Fruit fly (Drosophila melanogaster) whole organism, prepupa: ENCODE measurements around the gene Hsp27.

ENCODE experiments used
- Blimp-1 ChIP-seq: fragments of 200-800 bp; sonication (Bioruptor generic); optimal IDR thresholded peaks from 3 replicates; lab custom pipeline; 2017; ENCODE audit warnings: missing biosample characterization, missing genetic modification characterization, mild to moderate bottlenecking, moderate library complexity, missing genetic modification reagents
- CG10631 ChIP-seq: fragments of 200-800 bp; sonication (Bioruptor generic); optimal IDR thresholded peaks from 2 replicates; lab custom pipeline; 2016; ENCODE audit warnings: missing biosample characterization, missing genetic modification characterization
- CG11902 ChIP-seq: fragments of 200-800 bp; sonication (Bioruptor generic); optimal IDR thresholded peaks from 3 replicates; lab custom pipeline; 2016; ENCODE audit warnings: missing biosample characterization, missing genetic modification characterization
- CG15336 ChIP-seq: fragments of 200-800 bp; sonication (Bioruptor generic); IDR thresholded peaks from 2 replicates; pipeline ENCODE4 v1.3.6; 2022; ENCODE audit warnings: missing biosample characterization, missing genetic modification characterization
- CG1621 ChIP-seq: fragments of 200-800 bp; sonication (Bioruptor generic); optimal IDR thresholded peaks from 3 replicates; lab custom pipeline; 2018; ENCODE audit warnings: missing biosample characterization, mild to moderate bottlenecking, missing genetic modification characterization
- CG16779 ChIP-seq: fragments of 200-800 bp; sonication (Bioruptor generic); optimal IDR thresholded peaks from 3 replicates; lab custom pipeline; 2017; ENCODE audit warnings: missing biosample characterization, mild to moderate bottlenecking, missing genetic modification characterization
- CG34406 ChIP-seq: fragments of 200-800 bp; sonication (Bioruptor generic); optimal IDR thresholded peaks from 3 replicates; lab custom pipeline; 2016; ENCODE audit warnings: missing biosample characterization, missing genetic modification characterization
- CG4318 ChIP-seq: fragments of 200-800 bp; sonication (Bioruptor generic); optimal IDR thresholded peaks from 3 replicates; lab custom pipeline; 2017; ENCODE audit warnings: missing biosample characterization, mild to moderate bottlenecking, missing genetic modification characterization
- CG6276 ChIP-seq: fragments of 200-800 bp; sonication (Bioruptor generic); optimal IDR thresholded peaks from 2 replicates; lab custom pipeline; 2017; ENCODE audit warnings: missing biosample characterization, mild to moderate bottlenecking, missing genetic modification characterization
- CG6792 ChIP-seq: fragments of 200-800 bp; sonication (Bioruptor generic); optimal IDR thresholded peaks from 3 replicates; lab custom pipeline; 2016; ENCODE audit warnings: missing biosample characterization, missing genetic modification characterization
- CG6854 ChIP-seq: fragments of 200-800 bp; sonication (Bioruptor generic); optimal IDR thresholded peaks from 2 replicates; lab custom pipeline; 2017; ENCODE audit warnings: missing biosample characterization, mild to moderate bottlenecking, missing genetic modification characterization
- CG7368 ChIP-seq: fragments of 200-800 bp; sonication (Bioruptor generic); optimal IDR thresholded peaks from 3 replicates; lab custom pipeline; 2016; ENCODE audit warnings: missing biosample characterization, missing genetic modification characterization
- CG8119 ChIP-seq: fragments of 200-800 bp; sonication (Bioruptor generic); IDR thresholded peaks from 3 replicates; pipeline ENCODE4 v1.3.6; 2022; ENCODE audit warnings: missing biosample characterization, missing genetic modification characterization
- CG8319 ChIP-seq: fragments of 200-800 bp; sonication (Bioruptor generic); optimal IDR thresholded peaks from 3 replicates; lab custom pipeline; 2016; ENCODE audit warnings: missing biosample characterization, missing genetic modification characterization
- CG8632 ChIP-seq: fragments of 200-800 bp; sonication (Bioruptor generic); optimal IDR thresholded peaks from 3 replicates; lab custom pipeline; 2016; ENCODE audit warnings: missing biosample characterization, missing genetic modification characterization
- CG9139 ChIP-seq: fragments of 200-800 bp; sonication (Bioruptor generic); optimal IDR thresholded peaks from 3 replicates; lab custom pipeline; 2017; ENCODE audit warnings: missing biosample characterization, mild to moderate bottlenecking, missing genetic modification characterization
- Eip78C ChIP-seq: fragments of 200-800 bp; sonication (Bioruptor generic); peaks from one replicate; lab custom pipeline; 2016; ENCODE audit warnings: missing biosample characterization, missing genetic modification characterization
- Eip93F ChIP-seq: fragments of 200-800 bp; sonication (Bioruptor generic); optimal IDR thresholded peaks from 2 replicates; lab custom pipeline; 2016; ENCODE audit warnings: missing biosample characterization, mild to moderate bottlenecking, missing genetic modification characterization
- Ets96B ChIP-seq: fragments of 200-800 bp; optimal IDR thresholded peaks from 2 replicates; lab custom pipeline; 2019; ENCODE audit warnings: missing biosample characterization, mild to moderate bottlenecking, missing genetic modification characterization, moderate library complexity
- Hr38 ChIP-seq: sonication (Bioruptor generic); optimal IDR thresholded peaks from 2 replicates; lab custom pipeline; 2016; ENCODE audit warnings: missing biosample characterization, missing genetic modification characterization
- Hr4 ChIP-seq: fragments of 200-800 bp; sonication (Bioruptor generic); optimal IDR thresholded peaks from 3 replicates; lab custom pipeline; 2016; ENCODE audit warnings: missing biosample characterization, missing genetic modification characterization
- Lpt ChIP-seq: fragments of 200-800 bp; sonication (Bioruptor generic); optimal IDR thresholded peaks from 3 replicates; lab custom pipeline; 2016; ENCODE audit warnings: missing biosample characterization, missing genetic modification characterization
- Met ChIP-seq: fragments of 200-800 bp; sonication (Bioruptor generic); optimal IDR thresholded peaks from 3 replicates; lab custom pipeline; 2016; ENCODE audit warnings: missing biosample characterization, missing genetic modification characterization
- OdsH ChIP-seq: fragments of 200-800 bp; sonication (Bioruptor generic); optimal IDR thresholded peaks from 3 replicates; lab custom pipeline; 2016; ENCODE audit warnings: missing biosample characterization, missing genetic modification characterization
- Sox102F ChIP-seq: fragments of 200-800 bp; sonication (Bioruptor generic); optimal IDR thresholded peaks from 2 replicates; lab custom pipeline; 2016; ENCODE audit warnings: missing biosample characterization, mild to moderate bottlenecking, missing genetic modification characterization
- Sox14 ChIP-seq: fragments of 200-800 bp; sonication (Bioruptor generic); optimal IDR thresholded peaks from 3 replicates; lab custom pipeline; 2016; ENCODE audit warnings: missing biosample characterization, missing genetic modification characterization
- Sox15 ChIP-seq: fragments of 200-800 bp; sonication (Bioruptor generic); optimal IDR thresholded peaks from 3 replicates; lab custom pipeline; 2016; ENCODE audit warnings: missing biosample characterization, missing genetic modification characterization
- achi ChIP-seq: fragments of 200-800 bp; sonication (Bioruptor generic); optimal IDR thresholded peaks from 3 replicates; lab custom pipeline; 2016; ENCODE audit warnings: missing biosample characterization, missing genetic modification characterization
- acj6 ChIP-seq: fragments of 200-800 bp; sonication (Bioruptor generic); optimal IDR thresholded peaks from 3 replicates; lab custom pipeline; 2016; ENCODE audit warnings: missing biosample characterization, missing genetic modification characterization
- cyc ChIP-seq: fragments of 200-800 bp; sonication (Bioruptor generic); optimal IDR thresholded peaks from 3 replicates; lab custom pipeline; 2016; ENCODE audit warnings: missing biosample characterization, missing genetic modification characterization
- dac ChIP-seq: fragments of 200-800 bp; sonication (Bioruptor generic); optimal IDR thresholded peaks from 2 replicates; lab custom pipeline; 2017; ENCODE audit warnings: missing biosample characterization, mild to moderate bottlenecking, missing genetic modification characterization
- dsx ChIP-seq: fragments of 200-800 bp; optimal IDR thresholded peaks from 3 replicates; lab custom pipeline; 2019; ENCODE audit warnings: missing biosample characterization, mild to moderate bottlenecking, missing genetic modification characterization, moderate library complexity; ENCODE audit not compliant: poor library complexity, severe bottlenecking
- esn ChIP-seq: fragments of 200-800 bp; sonication (Bioruptor generic); optimal IDR thresholded peaks from 2 replicates; lab custom pipeline; 2016; ENCODE audit warnings: missing biosample characterization, mild to moderate bottlenecking, missing genetic modification characterization, moderate library complexity
- fd85E ChIP-seq: fragments of 200-800 bp; sonication (Bioruptor generic); optimal IDR thresholded peaks from 3 replicates; lab custom pipeline; 2016; ENCODE audit warnings: missing biosample characterization, missing genetic modification characterization
- lz ChIP-seq: fragments of 200-800 bp; sonication (Bioruptor generic); optimal IDR thresholded peaks from 3 replicates; lab custom pipeline; 2016; ENCODE audit warnings: missing biosample characterization, missing genetic modification characterization
- net ChIP-seq: fragments of 200-800 bp; sonication (Bioruptor generic); optimal IDR thresholded peaks from 3 replicates; lab custom pipeline; 2016; ENCODE audit warnings: missing biosample characterization, missing genetic modification characterization
- pdm3 ChIP-seq: fragments of 200-800 bp; sonication (Bioruptor generic); optimal IDR thresholded peaks from 3 replicates; lab custom pipeline; 2016; ENCODE audit warnings: missing biosample characterization, missing genetic modification characterization
- spab ChIP-seq: fragments of 200-800 bp; sonication (Bioruptor generic); optimal IDR thresholded peaks from 2 replicates; lab custom pipeline; 2017; ENCODE audit warnings: missing biosample characterization, mild to moderate bottlenecking, missing genetic modification characterization, missing genetic modification reagents
- ss ChIP-seq, 2 experiments: fragments of 200-800 bp; sonication (Bioruptor generic); optimal IDR thresholded peaks; 2 replicates in 1 of 2; 3 replicates in 1 of 2; lab custom pipeline; 2017 to 2018; ENCODE audit warnings: mild to moderate bottlenecking in 2 of 2, missing biosample characterization in 2 of 2, missing genetic modification characterization in 2 of 2, moderate library complexity in 1 of 2
- svp ChIP-seq: fragments of 200-800 bp; sonication (Bioruptor generic); peaks from one replicate; lab custom pipeline; 2016; ENCODE audit warnings: missing biosample characterization, missing genetic modification characterization
- topi ChIP-seq: fragments of 200-800 bp; sonication (Bioruptor generic); optimal IDR thresholded peaks from 3 replicates; lab custom pipeline; 2016; ENCODE audit warnings: missing biosample characterization, missing genetic modification characterization
- vri ChIP-seq: fragments of 200-800 bp; sonication (Bioruptor generic); optimal IDR thresholded peaks from 3 replicates; lab custom pipeline; 2016; ENCODE audit warnings: missing biosample characterization, mild to moderate bottlenecking, missing genetic modification characterization

Gene Hsp27

DNA sequence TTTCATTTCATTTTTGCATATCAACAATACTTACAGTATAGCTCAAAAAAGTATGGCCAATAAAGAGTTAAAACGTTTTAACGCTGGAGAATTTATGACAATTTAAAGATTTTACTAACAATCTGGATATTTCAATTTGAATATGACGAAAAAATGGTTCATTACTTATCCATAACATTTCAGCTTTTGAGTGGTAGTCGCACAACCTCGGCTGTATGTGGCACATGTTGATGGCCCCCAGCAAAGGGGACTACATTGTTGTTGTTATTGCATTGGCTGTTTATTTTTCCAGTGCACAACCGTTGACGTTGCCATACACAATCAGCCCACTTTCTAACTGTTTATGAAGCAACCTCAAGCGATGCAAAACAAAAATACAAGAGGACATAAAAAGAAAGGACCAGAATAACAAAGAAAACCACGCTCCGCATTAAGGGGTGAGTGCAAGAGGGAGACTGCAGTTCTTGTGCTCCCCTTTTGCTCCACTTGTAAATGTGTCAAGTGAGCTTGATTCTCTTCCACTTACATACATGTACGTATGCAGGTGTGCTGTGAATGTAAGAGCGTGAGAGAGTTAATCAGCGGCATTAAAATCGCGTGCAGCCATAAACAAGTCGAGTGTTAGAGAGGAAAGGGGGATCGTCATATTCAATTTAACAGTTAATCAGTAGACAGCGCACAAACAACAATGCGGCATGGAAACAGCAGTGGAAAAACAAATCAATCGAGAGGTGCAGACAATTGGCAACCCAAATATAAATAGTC lies 36.4 kb downstream of the Hsp27 start (continued):
- TF ChIP-seq Sox102F (peak; percentile 98), CG6276 (peak; percentile 94), CG6854 (GFP tag; lab: Kevin White, UChicago) (peak; percentile 96), Hr38 (GFP tag; lab: Kevin White, UChicago) (no peak), CG8632 (GFP tag; lab: Kevin White, UChicago) (peak; percentile 97), vri (peak; percentile 89), CG6792 (GFP tag; lab: Kevin White, UChicago) (peak; percentile 98), CG9139 (GFP tag; lab: Kevin White, UChicago) (peak; percentile 94), spab (GFP tag; lab: Kevin White, UChicago) (peak; percentile 93), Ets96B (tag; lab: Kevin White, UChicago) (peak; percentile 97), Met (GFP tag; lab: Kevin White, UChicago) (peak; percentile 98), topi (peak; percentile 98), CG11902 (GFP tag; lab: Kevin White, UChicago) (peak; percentile 95), dsx (peak; percentile 100), CG4318 (GFP tag; lab: Kevin White, UChicago) (peak; percentile 88), CG34406 (GFP tag; lab: Kevin White, UChicago) (peak; percentile 97), OdsH (peak; percentile 95), achi (GFP tag; lab: Kevin White, UChicago) (peak; percentile 96), net (GFP tag; lab: Kevin White, UChicago) (peak; percentile 97), Eip93F (peak; percentile 88), CG8319 (GFP tag; lab: Kevin White, UChicago) (peak; percentile 97), Sox15 (GFP tag; lab: Kevin White, UChicago) (peak; percentile 92), Sox14 (GFP tag; lab: Kevin White, UChicago) (peak; percentile 98), svp (peak; percentile 99), Eip78C (peak; percentile 99), acj6 (peak; percentile 96), CG16779 (peak; percentile 94), cyc (peak; percentile 97)

DNA sequence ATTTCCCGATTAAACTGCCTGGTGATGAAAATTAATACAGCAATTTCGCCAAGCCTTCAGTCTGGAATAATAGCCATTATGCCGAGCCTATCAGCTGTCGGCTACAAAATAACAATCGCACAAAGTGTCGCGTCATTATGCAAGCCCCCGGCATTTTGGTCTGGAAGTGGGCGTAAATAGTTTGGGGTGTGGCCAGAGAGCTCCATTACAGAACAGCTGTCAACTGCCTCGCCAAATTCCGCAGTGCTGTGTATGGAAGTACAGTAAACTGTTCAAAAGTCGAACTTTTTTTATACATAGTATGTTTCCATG lies 36.9 kb downstream of the Hsp27 start:
- TF ChIP-seq esn (GFP tag; lab: Kevin White, UChicago): no peak

DNA sequence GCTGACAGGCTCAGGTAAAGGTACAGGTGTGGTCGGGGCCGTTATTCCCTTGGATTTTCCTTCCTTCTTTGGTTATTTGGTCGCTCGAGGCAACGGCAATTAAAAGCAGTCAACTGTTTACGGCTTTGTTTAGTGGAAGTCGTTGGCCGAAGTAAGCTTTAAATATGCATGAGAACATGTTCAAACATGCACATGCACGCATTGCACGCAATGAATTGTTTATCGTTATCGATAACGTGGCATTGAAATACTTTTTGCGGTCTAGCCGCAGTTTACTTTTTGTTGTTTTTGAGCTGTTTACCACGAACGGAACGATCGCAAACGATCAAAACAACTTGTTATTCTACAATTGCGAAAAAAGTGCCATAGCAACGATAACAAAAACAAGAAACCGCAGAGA lies 37.8 kb downstream of the Hsp27 start:
- TF ChIP-seq ss (GFP tag; optimal IDR thresholded peaks at IDR 0.05; lab: Kevin White, UChicago) (peak in 1 of 2 experiments; percentile 52), Eip93F (no peak)
- TF ChIP-seq, all 60 proteins: peak for 1

DNA sequence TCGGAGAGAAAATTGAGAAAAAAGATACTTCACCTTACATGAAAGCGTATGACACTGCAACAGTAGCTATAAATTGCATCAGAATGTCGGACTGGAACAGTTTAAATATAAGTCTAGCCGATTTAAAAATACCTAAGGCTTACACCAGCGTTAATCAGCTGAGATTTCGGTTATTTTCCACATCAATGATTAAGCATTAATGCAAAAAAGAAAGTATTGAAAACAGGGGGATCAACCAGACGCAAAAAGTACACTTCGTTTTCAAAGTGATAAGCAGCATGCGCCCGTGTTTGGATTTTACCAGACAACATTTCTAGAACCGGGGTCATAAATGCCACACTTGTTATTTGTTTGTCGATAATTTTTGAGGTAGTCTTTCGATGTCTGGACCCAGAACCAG lies 38.3 kb downstream of the Hsp27 start:
- TF ChIP-seq dac (GFP tag; lab: Kevin White, UChicago) (no peak), Eip78C (peak; percentile 8)

DNA sequence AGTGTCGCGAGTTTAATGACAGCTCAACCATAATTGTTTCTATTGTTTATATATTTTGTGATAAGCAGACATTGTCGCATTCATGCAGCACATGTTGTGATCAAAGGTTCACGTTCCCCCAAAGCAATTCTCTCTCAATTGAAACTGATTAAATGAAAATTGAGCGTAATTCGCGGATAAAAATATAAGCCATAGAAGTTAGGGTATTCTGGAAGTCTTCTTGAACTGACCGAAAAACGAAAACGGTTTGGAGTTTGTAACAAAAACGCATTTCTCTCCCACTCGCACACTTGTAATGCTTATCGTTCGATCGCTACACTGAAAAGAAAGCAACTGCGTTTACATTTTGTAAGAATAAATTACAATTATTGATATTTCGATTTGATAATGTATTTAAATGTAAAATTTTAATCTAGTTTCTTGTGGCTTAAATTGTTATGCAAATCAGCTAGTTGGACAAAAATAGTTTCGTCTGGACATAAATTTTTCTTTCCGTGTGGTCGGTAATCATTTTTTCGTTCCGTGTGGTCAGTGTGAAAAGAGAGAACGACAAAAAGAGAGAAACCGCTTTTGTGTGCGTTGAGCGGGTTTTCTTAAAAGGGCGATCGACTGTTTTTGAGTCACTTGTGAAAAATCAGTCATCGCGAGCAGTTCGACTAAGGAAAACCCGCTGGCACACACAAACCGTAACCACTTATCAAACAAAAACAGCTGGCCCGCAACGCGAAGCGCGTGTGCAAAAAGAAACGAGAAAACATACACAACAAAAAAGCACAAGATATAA lies 39.0 kb downstream of the Hsp27 start, which contains the start of gene aay:
TSS of gene aay (plus strand) at position 618 of the 784 bp plus-strand sequence.
- peak; percentile 97 for TF ChIP-seq fd85E (GFP tag; lab: Kevin White, UChicago)
- peak; percentile 100 for TF ChIP-seq CG34406 (GFP tag; lab: Kevin White, UChicago)
- TF ChIP-seq CG7368: peak; percentile 99
- peak; percentile 21 for TF ChIP-seq Hr38 (GFP tag; lab: Kevin White, UChicago)
- TF ChIP-seq Blimp-1 (GFP tag; lab: Kevin White, UChicago): peak; percentile 96
- TF ChIP-seq CG6276: peak; percentile 98
- TF ChIP-seq CG10631 (GFP tag; lab: Kevin White, UChicago): peak; percentile 99
- TF ChIP-seq Sox15 (GFP tag; lab: Kevin White, UChicago): peak; percentile 98
- TF ChIP-seq dsx: peak; percentile 97
- peak; percentile 99 for TF ChIP-seq Sox14 (GFP tag; lab: Kevin White, UChicago)
- peak; percentile 99 for TF ChIP-seq CG8119
- peak; percentile 97 for TF ChIP-seq Lpt (GFP tag; lab: Kevin White, UChicago)
- peak; percentile 99 for TF ChIP-seq Hr4
- peak; percentile 98 for TF ChIP-seq CG16779
- peak; percentile 97 for TF ChIP-seq CG1621 (tag; lab: Kevin White, UChicago)
- TF ChIP-seq esn (GFP tag; lab: Kevin White, UChicago): peak; percentile 100
- peak; percentile 99 for TF ChIP-seq cyc
- TF ChIP-seq spab (GFP tag; lab: Kevin White, UChicago): peak; percentile 95
- TF ChIP-seq pdm3 (GFP tag; lab: Kevin White, UChicago): peak; percentile 99
- peak; percentile 99 for TF ChIP-seq CG15336 (GFP tag; lab: Robert Waterston, UW)
- peak; percentile 99 for TF ChIP-seq lz
